Worm (Caenorhabditis elegans) whole organism, early embryonic: ENCODE data around the gene C16C8.17.

Experiments
- B0310.2 ChIP-seq: sonication (generic microtip); optimal IDR thresholded peaks from 2 replicates; lab custom pipeline; 2016; ENCODE audit warnings: mild to moderate bottlenecking, missing genetic modification characterization, missing compliant biosample characterization
- aly-1 ChIP-seq: sonication (generic microtip); optimal IDR thresholded peaks from 2 replicates; lab custom pipeline; 2016; ENCODE audit warnings: missing genetic modification characterization, missing compliant biosample characterization
- ceh-36 ChIP-seq: sonication (generic microtip); optimal IDR thresholded peaks from 2 replicates; lab custom pipeline; 2016; ENCODE audit warnings: missing genetic modification characterization, inconsistent platforms, missing compliant biosample characterization
- pes-1 ChIP-seq: fragments of 200-800 bp; sonication (Bioruptor generic); IDR thresholded peaks from 2 replicates; pipeline ENCODE4 v1.3.6; 2022; ENCODE audit warnings: missing genetic modification reagents, missing genetic modification characterization, missing compliant biosample characterization
- tbx-11 ChIP-seq: fragments of 200-800 bp; sonication (Bioruptor generic); IDR thresholded peaks from 2 replicates; pipeline ENCODE4 v1.3.6; 2022; ENCODE audit warnings: missing genetic modification characterization, missing compliant biosample characterization

- TF ChIP-seq aly-1 (tag; lab: Kevin White, UChicago) (no peak), pes-1 (GFP tag; lab: Robert Waterston, UW) (no peak), B0310.2 (tag; lab: Kevin White, UChicago) (no peak), ceh-36 (tag; lab: Kevin White, UChicago) (no peak), tbx-11 (no peak)
Measured at ce11 chrII:3429400-3429799, 11.2 kb upstream of the C16C8.17 start, which contains the start of gene C16C8.18.
